Fruit fly (Drosophila melanogaster) whole organism, pupa: ENCODE data around the gene Art6.

Source experiments
- CG10348 ChIP-seq: fragments of 200-800 bp; sonication (Bioruptor generic); IDR thresholded peaks from 2 replicates; pipeline ENCODE4 v1.3.6; 2022; ENCODE audit warnings: missing biosample characterization, missing genetic modification characterization
- CG14655 ChIP-seq: fragments of 200-800 bp; sonication (Bioruptor generic); optimal IDR thresholded peaks from 3 replicates; lab custom pipeline; 2017; ENCODE audit warnings: mild to moderate bottlenecking, missing biosample characterization, missing genetic modification reagents, missing genetic modification characterization
- CG15710 ChIP-seq: fragments of 200-800 bp; sonication (Bioruptor generic); optimal IDR thresholded peaks from 2 replicates; lab custom pipeline; 2018; ENCODE audit warnings: missing biosample characterization, mild to moderate bottlenecking, missing genetic modification characterization, moderate library complexity
- CG32121 ChIP-seq: fragments of 200-800 bp; sonication (Bioruptor generic); IDR thresholded peaks from 2 replicates; pipeline ENCODE4 v1.3.6; 2022; ENCODE audit warnings: missing biosample characterization, missing genetic modification characterization
- EcR ChIP-seq: fragments of 200-800 bp; sonication (Bioruptor generic); optimal IDR thresholded peaks from 3 replicates; lab custom pipeline; 2019; ENCODE audit warnings: missing biosample characterization, missing genetic modification characterization, mild to moderate bottlenecking, moderate library complexity, missing genetic modification reagents
- Ets98B ChIP-seq: fragments of 200-800 bp; sonication (Bioruptor generic); IDR thresholded peaks from 2 replicates; pipeline ENCODE4 v1.3.6; 2022; ENCODE audit warnings: missing biosample characterization, missing genetic modification characterization
- Pif1A ChIP-seq: fragments of 200-800 bp; sonication (Bioruptor generic); optimal IDR thresholded peaks from 3 replicates; lab custom pipeline; 2016; ENCODE audit warnings: missing biosample characterization, missing genetic modification characterization
- Pif1B ChIP-seq: fragments of 200-800 bp; sonication (Bioruptor generic); optimal IDR thresholded peaks from 3 replicates; lab custom pipeline; 2016; ENCODE audit warnings: missing biosample characterization, missing genetic modification characterization
- gl ChIP-seq: fragments of 200-800 bp; sonication (Bioruptor generic); optimal IDR thresholded peaks from 2 replicates; lab custom pipeline; 2018; ENCODE audit warnings: missing biosample characterization, mild to moderate bottlenecking, missing genetic modification characterization
- rn ChIP-seq: fragments of 200-800 bp; sonication (Bioruptor generic); IDR thresholded peaks from 2 replicates; pipeline ENCODE4 v1.3.6; 2022; ENCODE audit warnings: missing biosample characterization, missing genetic modification characterization

dm6 chr3R:13971728-13972448 is 26.3 kb upstream of the Art6 start:
- no peak for TF ChIP-seq EcR (GFP tag; lab: Kevin White, UChicago)
- TF ChIP-seq rn (GFP tag; lab: Robert Waterston, UW) = no peak
- TF ChIP-seq Pif1B (GFP tag; lab: Kevin White, UChicago) = no peak
- no peak for TF ChIP-seq CG10348 (GFP tag; lab: Robert Waterston, UW)
- TF ChIP-seq CG14655 = no peak
- TF ChIP-seq gl (tag; lab: Kevin White, UChicago) = no peak
- TF ChIP-seq CG32121 (GFP tag; lab: Robert Waterston, UW) = no peak
- no peak for TF ChIP-seq Pif1A
- no peak for TF ChIP-seq CG15710 (tag; lab: Kevin White, UChicago)
- TF ChIP-seq Ets98B (GFP tag; lab: Robert Waterston, UW) = no peak
